Fruit fly (Drosophila melanogaster): ENCODE data around the gene plum.

- no peak for TF ChIP-seq CG12768 (GFP tag; optimal IDR thresholded peaks at IDR 0.05)
- no peak for TF ChIP-seq CG7101 (tag; optimal IDR thresholded peaks at IDR 0.05)
- no peak for TF ChIP-seq CG11617 (GFP tag; optimal IDR thresholded peaks at IDR 0.05)
- no peak for TF ChIP-seq toe (GFP tag; optimal IDR thresholded peaks at IDR 0.05)
- no peak for TF ChIP-seq cic (GFP tag; optimal IDR thresholded peaks at IDR 0.05)
- TF ChIP-seq ovo (GFP tag; optimal IDR thresholded peaks at IDR 0.05) = no peak
- TF ChIP-seq bab1 (GFP tag; optimal IDR thresholded peaks at IDR 0.05) = no peak
- no peak for TF ChIP-seq CG33017 (tag; optimal IDR thresholded peaks at IDR 0.05)
- no peak for TF ChIP-seq CG5204 (GFP tag; optimal IDR thresholded peaks at IDR 0.05)
Measured at dm6 chr3R:26463558-26463957, 71.5 kb downstream of the plum start.

All from whole organism, adult.